Worm (Caenorhabditis elegans): ENCODE measurements around the gene F12E12.6.

ce11 chrII:3716961-3717360 lies 19.8 kb downstream of the F12E12.6 start, which contains the start of gene fbxc-52:
- no peak for TF ChIP-seq F16B12.6 (tag; optimal IDR thresholded peaks at IDR 0.05)
- no peak for TF ChIP-seq mdl-1 (tag; optimal IDR thresholded peaks at IDR 0.05)
- no peak for TF ChIP-seq nhr-237 (tag; optimal IDR thresholded peaks at IDR 0.05)
- TF ChIP-seq lin-39 (tag; optimal IDR thresholded peaks at IDR 0.05) = no peak
- no peak for TF ChIP-seq elt-3 (tag; optimal IDR thresholded peaks at IDR 0.05)
- TF ChIP-seq unc-62 (GFP tag; optimal IDR thresholded peaks at IDR 0.05) = no peak
- no peak for TF ChIP-seq elt-2 (tag; optimal IDR thresholded peaks at IDR 0.05)
- no peak for TF ChIP-seq ztf-11 (tag; optimal IDR thresholded peaks at IDR 0.05)
- no peak for TF ChIP-seq fos-1 (tag; optimal IDR thresholded peaks at IDR 0.05)
- no peak for TF ChIP-seq alr-1 (tag; optimal IDR thresholded peaks at IDR 0.05; ENCODE audit: borderline replicate concordance)
- TF ChIP-seq egl-13 (tag; optimal IDR thresholded peaks at IDR 0.05) = no peak
- no peak for TF ChIP-seq mep-1 (tag; optimal IDR thresholded peaks at IDR 0.05)

All from whole organism, L1 larva.